Worm (Caenorhabditis elegans): ENCODE results near the gene T19C4.5.

T19C4.5 gene

DNA sequence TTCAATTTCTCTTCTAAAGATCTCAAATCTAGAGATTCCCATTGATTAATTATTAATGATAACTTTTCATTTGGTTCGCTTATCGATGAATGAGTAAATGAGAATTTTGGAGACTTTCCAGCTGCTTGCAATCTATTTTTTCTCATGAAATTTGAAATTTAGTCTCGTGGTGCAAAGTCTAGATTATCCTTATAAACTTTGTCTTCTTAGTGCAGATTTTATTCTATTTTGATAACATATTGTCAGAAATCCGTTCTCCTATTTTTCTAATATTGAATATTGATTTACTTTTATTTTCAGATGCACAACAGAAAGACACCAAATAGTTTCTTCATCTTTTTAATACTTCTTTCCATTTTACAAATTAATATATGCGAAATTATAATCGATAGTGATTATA, 19.0 kb downstream of the T19C4.5 start, which contains the start of gene lgc-49:
lgc-49 (plus strand) TSS at position 301 of the 400 bp plus-strand sequence.
- TF ChIP-seq tlp-1 (tag; optimal IDR thresholded peaks at IDR 0.05) = no peak
- no peak for TF ChIP-seq alr-1 (tag; optimal IDR thresholded peaks at IDR 0.05; ENCODE audit: borderline replicate concordance)
- TF ChIP-seq fos-1 (tag; optimal IDR thresholded peaks at IDR 0.05) = no peak
- TF ChIP-seq elt-2 (tag; optimal IDR thresholded peaks at IDR 0.05) = no peak
- no peak for TF ChIP-seq sptf-1 (tag; optimal IDR thresholded peaks at IDR 0.05)
- TF ChIP-seq dsc-1 (tag; optimal IDR thresholded peaks at IDR 0.05) = no peak
- TF ChIP-seq lsy-2 (tag; optimal IDR thresholded peaks at IDR 0.05) = no peak
- no peak for TF ChIP-seq mef-2 (tag; optimal IDR thresholded peaks at IDR 0.05)
- no peak for TF ChIP-seq isw-1 (GFP tag; IDR thresholded peaks at IDR 0.05)

DNA sequence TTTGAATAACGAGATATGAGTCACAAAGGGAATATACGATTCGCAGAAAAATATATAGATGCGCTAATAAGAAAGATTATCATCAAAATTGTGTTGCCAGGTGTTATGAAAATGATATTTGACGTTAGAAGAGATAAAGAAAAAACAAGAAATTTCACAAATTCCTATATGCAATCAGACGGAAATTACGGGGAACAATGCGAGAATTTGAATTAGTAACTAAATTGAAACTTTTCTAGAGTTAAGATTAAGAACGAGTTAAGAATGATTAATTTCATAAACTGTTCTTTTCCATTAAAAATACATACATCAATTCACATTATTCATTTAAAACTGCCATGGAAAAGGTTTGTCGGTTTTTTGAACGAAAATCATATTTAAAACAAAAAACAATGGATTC, 24.1 kb downstream of the T19C4.5 start, which contains the start of gene clc-6:
clc-6 (minus strand) TSS at position 101 of the 400 bp plus-strand sequence.
- TF ChIP-seq dsc-1 (tag; optimal IDR thresholded peaks at IDR 0.05) (peak; percentile 31), nhr-12 (tag; optimal IDR thresholded peaks at IDR 0.05) (no peak), ceh-63 (GFP tag; optimal IDR thresholded peaks at IDR 0.05) (no peak)

- TF ChIP-seq ceh-63 (GFP tag; optimal IDR thresholded peaks at IDR 0.05) (no peak), C34B4.2 (tag; optimal IDR thresholded peaks at IDR 0.05) (no peak), lsy-2 (tag; optimal IDR thresholded peaks at IDR 0.05) (peak in 1 of 2 experiments; percentile 21), nhr-28 (tag; optimal IDR thresholded peaks at IDR 0.05) (no peak), lir-3 (tag; optimal IDR thresholded peaks at IDR 0.05; ENCODE audit: poor library complexity) (no peak), nhr-237 (tag; optimal IDR thresholded peaks at IDR 0.05) (no peak), nhr-90 (tag; optimal IDR thresholded peaks at IDR 0.05; ENCODE audit: poor library complexity) (no peak), fkh-4 (tag; optimal IDR thresholded peaks at IDR 0.05; ENCODE audit: borderline replicate concordance) (no peak), nhr-71 (tag; optimal IDR thresholded peaks at IDR 0.05) (peak; percentile 48), fkh-8 (tag; optimal IDR thresholded peaks at IDR 0.05) (no peak), nhr-20 (tag; optimal IDR thresholded peaks at IDR 0.05) (peak; percentile 55), unc-86 (tag; optimal IDR thresholded peaks at IDR 0.05) (no peak), fkh-10 (GFP tag; optimal IDR thresholded peaks at IDR 0.05) (no peak), mef-2 (tag; optimal IDR thresholded peaks at IDR 0.05) (no peak), ces-1 (GFP tag; optimal IDR thresholded peaks at IDR 0.05) (no peak), ama-1 (optimal IDR thresholded peaks at IDR 0.05) (no peak), blmp-1 (tag; optimal IDR thresholded peaks at IDR 0.05) (peak; percentile 79), grh-1 (GFP tag; IDR thresholded peaks at IDR 0.05) (peak; percentile 85), ceh-88 (GFP tag; IDR thresholded peaks at IDR 0.05) (no peak), dpl-1 (GFP tag; optimal IDR thresholded peaks at IDR 0.05) (no peak), pax-3 (tag; optimal IDR thresholded peaks at IDR 0.05) (no peak), lin-39 (tag; optimal IDR thresholded peaks at IDR 0.05) (no peak), swsn-7 (tag; optimal IDR thresholded peaks at IDR 0.05) (no peak), mdl-1 (tag; optimal IDR thresholded peaks at IDR 0.05) (no peak), fos-1 (tag; optimal IDR thresholded peaks at IDR 0.05) (no peak), unc-130 (tag; optimal IDR thresholded peaks at IDR 0.05) (no peak), pqm-1 (tag; optimal IDR thresholded peaks at IDR 0.05) (no peak), tlp-1 (tag; optimal IDR thresholded peaks at IDR 0.05) (no peak), nhr-47 (tag; optimal IDR thresholded peaks at IDR 0.05) (peak; percentile 9), nhr-12 (tag; optimal IDR thresholded peaks at IDR 0.05) (no peak), nhr-19 (GFP tag; conservative IDR thresholded peaks at IDR 0.05) (no peak), nhr-85 (tag) (peak; percentile 97), irx-1 (tag; optimal IDR thresholded peaks at IDR 0.05) (no peak), elt-3 (tag; optimal IDR thresholded peaks at IDR 0.05) (peak in 2 of 6 experiments; percentile 12 to 31), C16A3.4 (tag; optimal IDR thresholded peaks at IDR 0.05) (peak; percentile 16), mep-1 (tag; optimal IDR thresholded peaks at IDR 0.05) (peak; percentile 28), F16B12.6 (tag; optimal IDR thresholded peaks at IDR 0.05) (no peak), ceh-82 (tag; optimal IDR thresholded peaks at IDR 0.05) (peak in 1 of 3 experiments; percentile 17), lin-13 (GFP tag; optimal IDR thresholded peaks at IDR 0.05) (no peak), snu-23 (GFP tag; optimal IDR thresholded peaks at IDR 0.05) (peak; percentile 53), unc-30 (tag; optimal IDR thresholded peaks at IDR 0.05) (no peak), ceh-90 (tag; optimal IDR thresholded peaks at IDR 0.05) (no peak), nhr-77 (tag; optimal IDR thresholded peaks at IDR 0.05) (no peak)
Observed at ce11 chrV:11196631-11197258, 24.7 kb downstream of the T19C4.5 start.

Data from whole organism, L1 larva.